Worm (Caenorhabditis elegans): ENCODE data around the gene H03E18.1.

DNA sequence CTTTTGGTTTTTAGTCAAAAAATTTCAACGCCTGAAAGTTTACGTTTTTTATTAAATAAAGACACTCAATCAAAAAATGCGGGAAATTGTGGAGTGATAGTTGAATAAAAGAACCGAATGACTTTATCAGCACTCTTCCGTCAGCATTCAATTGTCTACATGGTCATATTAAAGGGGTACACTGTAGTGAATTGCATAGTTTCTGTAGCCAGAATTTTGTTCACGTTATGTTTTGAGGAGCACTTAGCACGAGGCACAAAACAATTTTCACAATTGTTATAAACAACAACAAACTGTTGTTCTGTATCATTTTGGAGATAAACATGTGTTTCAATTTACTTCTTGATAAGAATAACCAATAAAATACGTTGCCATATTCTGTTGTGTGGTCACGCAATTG is 41.4 kb downstream of the H03E18.1 start, which contains the start of gene D2021.4:
- TF ChIP-seq aly-1 (tag; optimal IDR thresholded peaks at IDR 0.05) (no peak), flt-1 (GFP tag; IDR thresholded peaks at IDR 0.05) (no peak), B0310.2 (tag; optimal IDR thresholded peaks at IDR 0.05) (no peak), ama-1 (optimal IDR thresholded peaks at IDR 0.05) (no peak), tbx-11 (GFP tag; IDR thresholded peaks at IDR 0.05) (no peak), ceh-13 (GFP tag; optimal IDR thresholded peaks at IDR 0.05) (no peak), tbx-37 (GFP tag; conservative IDR thresholded peaks at IDR 0.05) (no peak), hmg-4 (GFP tag; optimal IDR thresholded peaks at IDR 0.05) (no peak), F13C5.2 (tag; optimal IDR thresholded peaks at IDR 0.05) (no peak), tra-4 (tag; optimal IDR thresholded peaks at IDR 0.05) (no peak)

Data from whole organism, early embryonic.